Worm (Caenorhabditis elegans) whole organism, mixed stage, embryonic: ENCODE results near the gene F09G8.10.

Source experiments
- M03D4.4 ChIP-seq: sonication (generic microtip); optimal IDR thresholded peaks from 2 replicates; lab custom pipeline; 2017; ENCODE audit warnings: mild to moderate bottlenecking, missing genetic modification characterization, missing compliant biosample characterization
- nhr-237 ChIP-seq: fragments of 150-350 bp; optimal IDR thresholded peaks from 2 replicates; lab custom pipeline; 2014; ENCODE audit warnings: missing biosample characterization, missing genetic modification characterization
- nhr-28 ChIP-seq: fragments of 150-350 bp; optimal IDR thresholded peaks from 2 replicates; lab custom pipeline; 2014; ENCODE audit warnings: missing biosample characterization, missing genetic modification characterization
- pha-4 ChIP-seq: fragments of 150-350 bp; optimal IDR thresholded peaks from 2 replicates; lab custom pipeline; 2018; ENCODE audit warnings: missing biosample characterization, missing genetic modification reagents, missing genetic modification characterization
- snpc-4 ChIP-seq: fragments of 150-350 bp; optimal IDR thresholded peaks from 2 replicates; lab custom pipeline; 2014; ENCODE audit warnings: missing biosample characterization, missing genetic modification characterization
- unc-39 ChIP-seq: fragments of 150-350 bp; optimal IDR thresholded peaks from 2 replicates; lab custom pipeline; 2014; ENCODE audit warnings: missing biosample characterization, missing genetic modification characterization
- ztf-11 ChIP-seq: fragments of 150-350 bp; optimal IDR thresholded peaks from 2 replicates; lab custom pipeline; 2014; ENCODE audit warnings: missing biosample characterization, missing genetic modification characterization

- TF ChIP-seq pha-4 (tag; lab: Kevin White, UChicago) (no peak), unc-39 (no peak), nhr-237 (tag; lab: Kevin White, UChicago) (no peak), M03D4.4 (no peak), snpc-4 (tag; lab: Kevin White, UChicago) (no peak), ztf-11 (no peak), nhr-28 (tag; lab: Kevin White, UChicago) (no peak)
Observed at ce11 chrIII:8239325-8239724, 32.6 kb downstream of the F09G8.10 start, which contains the start of gene tsp-1.
